Worm (Caenorhabditis elegans): ENCODE measurements around the gene F58F6.6.

- TF ChIP-seq dao-5 (tag; optimal IDR thresholded peaks at IDR 0.05) (no peak), him-1 (tag; optimal IDR thresholded peaks at IDR 0.05) (no peak)
Observed at ce11 chrIV:1353811-1354210, 12.9 kb downstream of the F58F6.6 start.
